Worm (Caenorhabditis elegans): ENCODE results near the gene hsp-110.

Gene hsp-110

ce11 chrIII:8417192-8417967 lies 29.3 kb downstream of the hsp-110 start (continued):
- TF ChIP-seq nfya-1 (tag; optimal IDR thresholded peaks at IDR 0.05) (peak; percentile 100), hlh-13 (GFP tag; optimal IDR thresholded peaks at IDR 0.05) (no peak), odd-2 (tag; optimal IDR thresholded peaks at IDR 0.05) (no peak), fax-1 (tag; optimal IDR thresholded peaks at IDR 0.05) (no peak), hlh-30 (tag; optimal IDR thresholded peaks at IDR 0.05; ENCODE audit: insufficient read depth) (peak; percentile 70), unc-86 (tag; optimal IDR thresholded peaks at IDR 0.05) (no peak), C38D4.7 (GFP tag; optimal IDR thresholded peaks at IDR 0.05) (no peak), ets-4 (tag; optimal IDR thresholded peaks at IDR 0.05) (peak; percentile 50), zip-5 (tag; optimal IDR thresholded peaks at IDR 0.05) (no peak), hlh-8 (tag; optimal IDR thresholded peaks at IDR 0.05) (peak; percentile 15), ref-2 (tag; optimal IDR thresholded peaks at IDR 0.05) (peak; percentile 65), ceh-14 (tag; optimal IDR thresholded peaks at IDR 0.05) (no peak), mec-3 (tag; optimal IDR thresholded peaks at IDR 0.05; ENCODE audit: borderline replicate concordance) (no peak), ceh-6 (GFP tag; optimal IDR thresholded peaks at IDR 0.05) (peak; percentile 18), ama-1 (optimal IDR thresholded peaks at IDR 0.05) (no peak), lim-6 (tag; optimal IDR thresholded peaks at IDR 0.05) (no peak), nhr-11 (tag; optimal IDR thresholded peaks at IDR 0.05) (no peak), ceh-19 (GFP tag; optimal IDR thresholded peaks at IDR 0.05) (peak; percentile 5)

ce11 chrIII:8416871-8417191 lies 29.9 kb downstream of the hsp-110 start:
- TF ChIP-seq ceh-31 (tag; optimal IDR thresholded peaks at IDR 0.05) (peak; percentile 67), unc-55 (GFP tag; optimal IDR thresholded peaks at IDR 0.05) (no peak), mec-3 (tag; optimal IDR thresholded peaks at IDR 0.05; ENCODE audit: borderline replicate concordance) (no peak), unc-42 (tag; optimal IDR thresholded peaks at IDR 0.05) (peak; percentile 99), madf-2 (tag; optimal IDR thresholded peaks at IDR 0.05) (no peak)

ce11 chrIII:8413501-8413900 lies 33.2 kb downstream of the hsp-110 start:
- no peak for TF ChIP-seq zip-5 (tag; optimal IDR thresholded peaks at IDR 0.05)
- TF ChIP-seq sox-2 (GFP tag; IDR thresholded peaks at IDR 0.05): no peak

- TF ChIP-seq ref-2 (tag; optimal IDR thresholded peaks at IDR 0.05) (peak; percentile 67), ceh-2 (tag; optimal IDR thresholded peaks at IDR 0.05) (peak; percentile 13), dve-1 (tag; optimal IDR thresholded peaks at IDR 0.05) (peak; percentile 27), ama-1 (optimal IDR thresholded peaks at IDR 0.05) (no peak), odd-2 (tag; optimal IDR thresholded peaks at IDR 0.05) (no peak), ceh-22 (tag; optimal IDR thresholded peaks at IDR 0.05) (no peak), ets-4 (tag; optimal IDR thresholded peaks at IDR 0.05) (peak; percentile 13), tbx-2 (tag; optimal IDR thresholded peaks at IDR 0.05) (peak; percentile 12), ceh-6 (GFP tag; optimal IDR thresholded peaks at IDR 0.05) (no peak), nfya-1 (tag; optimal IDR thresholded peaks at IDR 0.05) (peak; percentile 91), nhr-232 (tag; optimal IDR thresholded peaks at IDR 0.05) (no peak), ceh-31 (tag; optimal IDR thresholded peaks at IDR 0.05) (peak; percentile 75), unc-42 (tag; optimal IDR thresholded peaks at IDR 0.05) (peak; percentile 46), ceh-19 (GFP tag; optimal IDR thresholded peaks at IDR 0.05) (no peak), unc-3 (GFP tag; conservative IDR thresholded peaks at IDR 0.05) (no peak), unc-3 (tag; optimal IDR thresholded peaks at IDR 0.05) (peak; percentile 44), unc-55 (GFP tag; optimal IDR thresholded peaks at IDR 0.05) (peak; percentile 93), dmd-4 (tag; optimal IDR thresholded peaks at IDR 0.05; ENCODE audit: borderline replicate concordance) (peak; percentile 23)
These were observed 34.7 kb downstream of the hsp-110 start for ce11 chrIII:8411976-8412375.

ce11 chrIII:8410747-8411146 lies 36.0 kb downstream of the hsp-110 start:
- peak; percentile 30 for TF ChIP-seq unc-55 (GFP tag; optimal IDR thresholded peaks at IDR 0.05)
- TF ChIP-seq fax-1 (tag; optimal IDR thresholded peaks at IDR 0.05): no peak

- no peak for TF ChIP-seq pax-1 (tag; optimal IDR thresholded peaks at IDR 0.05)
- no peak for TF ChIP-seq ceh-34 (tag; optimal IDR thresholded peaks at IDR 0.05)
- no peak for TF ChIP-seq lim-6 (tag; optimal IDR thresholded peaks at IDR 0.05)
- TF ChIP-seq dmd-4 (tag; optimal IDR thresholded peaks at IDR 0.05; ENCODE audit: borderline replicate concordance): no peak
- TF ChIP-seq hlh-8 (tag; optimal IDR thresholded peaks at IDR 0.05): no peak
- TF ChIP-seq ttx-3 (tag; optimal IDR thresholded peaks at IDR 0.05): no peak
- TF ChIP-seq ztf-16 (tag; optimal IDR thresholded peaks at IDR 0.05): no peak
- TF ChIP-seq gmeb-2 (tag; optimal IDR thresholded peaks at IDR 0.05): no peak
- no peak for TF ChIP-seq ceh-18 (tag; optimal IDR thresholded peaks at IDR 0.05)
- no peak for TF ChIP-seq che-1 (tag; optimal IDR thresholded peaks at IDR 0.05)
- no peak for TF ChIP-seq madf-2 (tag; optimal IDR thresholded peaks at IDR 0.05)
- TF ChIP-seq eyg-1 (tag; optimal IDR thresholded peaks at IDR 0.05): no peak
- TF ChIP-seq ets-4 (tag; optimal IDR thresholded peaks at IDR 0.05): no peak
These were observed 37.5 kb downstream of the hsp-110 start, which contains the start of gene ZK353.9 for ce11 chrIII:8409166-8409565. ZK353.9 (plus strand) TSS chrIII:8409496.
